Fruit fly (Drosophila melanogaster) whole organism, embryonic: Measurements from ENCODE around the gene Tctp.

ENCODE experiments used
- Atf3 ChIP-seq: fragments of 200-800 bp; sonication (Bioruptor generic); optimal IDR thresholded peaks from 3 replicates; lab custom pipeline; 2016; ENCODE audit warnings: missing biosample characterization, missing genetic modification characterization
- Awh ChIP-seq: fragments of 200-800 bp; sonication (Bioruptor generic); IDR thresholded peaks from 2 replicates; pipeline ENCODE4, ENCODE4 v1.3.6; 2022; ENCODE audit warnings: missing biosample characterization, missing genetic modification characterization
- B-H1 ChIP-seq: fragments of 200-800 bp; sonication (Bioruptor generic); IDR thresholded peaks from 3 replicates; pipeline ENCODE4 v1.3.6; 2022; ENCODE audit warnings: missing biosample characterization, missing genetic modification characterization
- CG12104 ChIP-seq: fragments of 200-800 bp; sonication (Bioruptor generic); optimal IDR thresholded peaks from 3 replicates; lab custom pipeline; 2016; ENCODE audit warnings: missing biosample characterization, missing genetic modification characterization
- CG12769 ChIP-seq: fragments of 200-800 bp; sonication (Bioruptor generic); optimal IDR thresholded peaks from 2 replicates; lab custom pipeline; 2019; ENCODE audit warnings: missing biosample characterization, mild to moderate bottlenecking, missing genetic modification characterization, moderate library complexity
- CG1603 ChIP-seq: fragments of 200-800 bp; sonication (Bioruptor generic); optimal IDR thresholded peaks from 2 replicates; lab custom pipeline; 2019; ENCODE audit warnings: missing biosample characterization, mild to moderate bottlenecking, missing genetic modification characterization, moderate library complexity
- CG1792 ChIP-seq: fragments of 200-800 bp; sonication (Bioruptor generic); optimal IDR thresholded peaks from 2 replicates; lab custom pipeline; 2016; ENCODE audit warnings: missing biosample characterization, missing genetic modification characterization
- CG2712 ChIP-seq: fragments of 200-800 bp; optimal IDR thresholded peaks from 3 replicates; lab custom pipeline; 2019; ENCODE audit warnings: missing biosample characterization, mild to moderate bottlenecking, missing genetic modification characterization, moderate library complexity
- CG30403 ChIP-seq: fragments of 200-800 bp; sonication (Bioruptor generic); optimal IDR thresholded peaks from 3 replicates; lab custom pipeline; 2016; ENCODE audit warnings: missing biosample characterization, missing genetic modification characterization
- CG3163 ChIP-seq: fragments of 200-800 bp; sonication (Bioruptor generic); optimal IDR thresholded peaks from 3 replicates; lab custom pipeline; 2016; ENCODE audit warnings: missing biosample characterization, missing genetic modification characterization
- CG34422 ChIP-seq: fragments of 200-800 bp; sonication (Bioruptor generic); IDR thresholded peaks from 3 replicates; pipeline ENCODE4 v1.3.6; 2022; ENCODE audit warnings: missing biosample characterization, missing genetic modification characterization
- CG3995 ChIP-seq: fragments of 200-800 bp; sonication (Bioruptor generic); optimal IDR thresholded peaks from 3 replicates; lab custom pipeline; 2016; ENCODE audit warnings: missing biosample characterization, missing genetic modification characterization
- CG4617 ChIP-seq: fragments of 200-800 bp; sonication (Bioruptor generic); optimal IDR thresholded peaks from 3 replicates; lab custom pipeline; 2016; ENCODE audit warnings: missing biosample characterization, missing genetic modification characterization, borderline replicate concordance
- CG5180 ChIP-seq: fragments of 200-800 bp; sonication (Bioruptor generic); optimal IDR thresholded peaks from 3 replicates; lab custom pipeline; 2017; ENCODE audit warnings: missing biosample characterization, missing genetic modification characterization, mild to moderate bottlenecking, moderate library complexity, missing genetic modification reagents
- CG7745 ChIP-seq: fragments of 200-800 bp; sonication (Bioruptor generic); optimal IDR thresholded peaks from 2 replicates; lab custom pipeline; 2018; ENCODE audit warnings: missing biosample characterization, mild to moderate bottlenecking, missing genetic modification characterization, moderate library complexity
- CG9437 ChIP-seq: fragments of 200-800 bp; sonication (Bioruptor generic); optimal IDR thresholded peaks from 2 replicates; lab custom pipeline; 2018; ENCODE audit warnings: missing biosample characterization, mild to moderate bottlenecking, missing genetic modification characterization
- CG9727 ChIP-seq: fragments of 200-800 bp; sonication (Bioruptor generic); optimal IDR thresholded peaks from 3 replicates; lab custom pipeline; 2017; ENCODE audit warnings: missing biosample characterization, mild to moderate bottlenecking, missing genetic modification characterization
- CG9876 ChIP-seq: fragments of 200-800 bp; sonication (Bioruptor generic); optimal IDR thresholded peaks from 2 replicates; lab custom pipeline; 2016; ENCODE audit warnings: missing biosample characterization, missing genetic modification characterization
- CHES-1-like ChIP-seq: fragments of 200-800 bp; sonication (Bioruptor generic); optimal IDR thresholded peaks from 2 replicates; lab custom pipeline; 2016; ENCODE audit warnings: missing biosample characterization, missing genetic modification characterization
- CTCF ChIP-seq: fragments of 200-800 bp; sonication (Bioruptor generic); optimal IDR thresholded peaks from 2 replicates; lab custom pipeline; 2017; ENCODE audit warnings: missing biosample characterization, mild to moderate bottlenecking, missing genetic modification characterization, moderate library complexity
- CoRest ChIP-seq: fragments of 200-800 bp; sonication (Bioruptor generic); optimal IDR thresholded peaks from 3 replicates; lab custom pipeline; 2018; ENCODE audit warnings: missing biosample characterization, mild to moderate bottlenecking, missing genetic modification characterization, moderate library complexity
- D ChIP-seq, 2 experiments: fragments of 200-800 bp in 1 of 2; fragments of >200 bp in 1 of 2; sonication (Bioruptor generic) in 1 of 2; optimal IDR thresholded peaks; 2 replicates in 1 of 2; 3 replicates in 1 of 2; lab custom pipeline; 2017; ENCODE audit warnings: mild to moderate bottlenecking in 1 of 2, missing biosample characterization in 1 of 2, missing genetic modification characterization in 1 of 2, missing genetic modification reagents in 1 of 2
- Dip2 ChIP-seq: fragments of 200-800 bp; sonication (Bioruptor generic); IDR thresholded peaks from 2 replicates; pipeline ENCODE4 v1.3.6; 2022; ENCODE audit warnings: missing biosample characterization, missing genetic modification characterization
- Drgx ChIP-seq: fragments of 200-800 bp; sonication (Bioruptor generic); IDR thresholded peaks from 2 replicates; pipeline ENCODE4 v1.3.6; 2022; ENCODE audit warnings: missing biosample characterization, missing genetic modification characterization
- Ets65A ChIP-seq: fragments of 200-800 bp; sonication (Bioruptor generic); peaks from one replicate; lab custom pipeline; 2016; ENCODE audit warnings: missing biosample characterization, missing genetic modification characterization
- Fer3 ChIP-seq: fragments of 200-800 bp; sonication (Bioruptor generic); optimal IDR thresholded peaks from 2 replicates; lab custom pipeline; 2018; ENCODE audit warnings: missing biosample characterization, mild to moderate bottlenecking, missing genetic modification characterization, moderate library complexity
- MESR4 ChIP-seq: fragments of 200-800 bp; sonication (Bioruptor generic); optimal IDR thresholded peaks from 2 replicates; lab custom pipeline; 2018; ENCODE audit warnings: missing biosample characterization, mild to moderate bottlenecking, missing genetic modification characterization, moderate library complexity
- Meics ChIP-seq: fragments of 200-800 bp; sonication (Bioruptor generic); optimal IDR thresholded peaks from 2 replicates; lab custom pipeline; 2017; ENCODE audit warnings: missing biosample characterization, mild to moderate bottlenecking, missing genetic modification characterization
- PHDP ChIP-seq: fragments of 200-800 bp; sonication (Bioruptor generic); optimal IDR thresholded peaks from 3 replicates; lab custom pipeline; 2018; ENCODE audit warnings: missing biosample characterization, mild to moderate bottlenecking, missing genetic modification characterization, moderate library complexity
- Side ChIP-seq: fragments of 200-800 bp; sonication (Bioruptor generic); optimal IDR thresholded peaks from 2 replicates; lab custom pipeline; 2016; ENCODE audit warnings: missing biosample characterization, missing genetic modification characterization
- Sin3A ChIP-seq: fragments of >200 bp; optimal IDR thresholded peaks from 2 replicates; lab custom pipeline; 2018
- Six4 ChIP-seq: fragments of 200-800 bp; sonication (Bioruptor generic); optimal IDR thresholded peaks from 2 replicates; lab custom pipeline; 2016; ENCODE audit warnings: missing biosample characterization, missing genetic modification characterization
- YL-1 ChIP-seq: fragments of 200-800 bp; sonication (Bioruptor generic); optimal IDR thresholded peaks from 3 replicates; lab custom pipeline; 2017; ENCODE audit warnings: missing biosample characterization, mild to moderate bottlenecking, missing genetic modification characterization
- aop ChIP-seq: fragments of 200-800 bp; sonication (Bioruptor generic); IDR thresholded peaks from 2 replicates; pipeline ENCODE4 v1.3.6; 2022; ENCODE audit warnings: missing biosample characterization, missing genetic modification characterization
- bab2 ChIP-seq: fragments of 200-800 bp; sonication (Bioruptor generic); optimal IDR thresholded peaks from 2 replicates; lab custom pipeline; 2016; ENCODE audit warnings: missing biosample characterization, missing genetic modification characterization
- bbx ChIP-seq: fragments of 200-800 bp; sonication (Bioruptor generic); IDR thresholded peaks from 2 replicates; pipeline ENCODE4 v1.3.6; 2022; ENCODE audit warnings: missing biosample characterization, missing genetic modification characterization; ENCODE audit not compliant: partially characterized antibody
- btn ChIP-seq: fragments of 200-800 bp; sonication (Bioruptor generic); optimal IDR thresholded peaks from 2 replicates; lab custom pipeline; 2016; ENCODE audit warnings: missing biosample characterization, missing genetic modification characterization
- dati ChIP-seq: fragments of 200-800 bp; sonication (Bioruptor generic); IDR thresholded peaks from 2 replicates; pipeline ENCODE4 v1.3.6; 2022; ENCODE audit warnings: missing biosample characterization, missing genetic modification characterization
- dpn ChIP-seq, 2 experiments: fragments of 200-800 bp; sonication (Bioruptor generic); optimal IDR thresholded peaks; 3 replicates each; lab custom pipeline; 2016; ENCODE audit warnings: missing biosample characterization in 2 of 2, missing genetic modification characterization in 2 of 2
- gcm ChIP-seq: fragments of 200-800 bp; sonication (Bioruptor generic); optimal IDR thresholded peaks from 2 replicates; lab custom pipeline; 2019; ENCODE audit warnings: missing biosample characterization, mild to moderate bottlenecking, missing genetic modification characterization, moderate library complexity
- hkb ChIP-seq, 2 experiments: fragments of 200-800 bp in 1 of 2; fragments of >200 bp in 1 of 2; sonication (Bioruptor generic) in 1 of 2; IDR thresholded peaks in 1 of 2; optimal IDR thresholded peaks in 1 of 2; 2 replicates each; pipeline versions ENCODE4 v1.3.6 to Lab custom; 2017 to 2022; ENCODE audit warnings: missing biosample characterization in 1 of 2, missing genetic modification characterization in 1 of 2
- lilli ChIP-seq: fragments of 200-800 bp; sonication (Bioruptor generic); optimal IDR thresholded peaks from 3 replicates; lab custom pipeline; 2016; ENCODE audit warnings: missing biosample characterization, missing genetic modification characterization
- pan ChIP-seq, 4 experiments: fragments of >200 bp in 3 of 4; fragments of 200-800 bp in 1 of 4; sonication (Bioruptor generic) in 1 of 4; optimal IDR thresholded peaks in 3 of 4; IDR thresholded peaks in 1 of 4; 2 replicates each; pipeline versions ENCODE4 v1.3.6 to Lab custom; 2017 to 2022; ENCODE audit warnings: missing biosample characterization in 2 of 4, missing genetic modification characterization in 2 of 4, mixed read lengths in 1 of 4
- rib ChIP-seq: fragments of 200-800 bp; sonication (Bioruptor generic); IDR thresholded peaks from 2 replicates; pipeline ENCODE4 v1.3.6; 2022; ENCODE audit warnings: missing biosample characterization, missing genetic modification characterization
- sens ChIP-seq: fragments of 200-800 bp; sonication (Bioruptor generic); peaks from one replicate; lab custom pipeline; 2016; ENCODE audit warnings: missing biosample characterization, missing genetic modification characterization
- sim ChIP-seq: fragments of 200-800 bp; sonication (Bioruptor generic); IDR thresholded peaks from 2 replicates; pipeline ENCODE4 v1.3.6; 2022; ENCODE audit warnings: missing biosample characterization, missing genetic modification characterization
- slou ChIP-seq: fragments of 200-800 bp; sonication (Bioruptor generic); optimal IDR thresholded peaks from 3 replicates; lab custom pipeline; 2016; ENCODE audit warnings: missing biosample characterization, missing genetic modification characterization
- sna ChIP-seq: fragments of 200-800 bp; sonication (Bioruptor generic); IDR thresholded peaks from 2 replicates; pipeline ENCODE4 v1.3.6; 2022; ENCODE audit warnings: missing biosample characterization, missing genetic modification characterization; ENCODE audit not compliant: partially characterized antibody
- tup ChIP-seq: fragments of 200-800 bp; sonication (Bioruptor generic); optimal IDR thresholded peaks from 2 replicates; lab custom pipeline; 2016; ENCODE audit warnings: missing biosample characterization, mild to moderate bottlenecking, missing genetic modification characterization, moderate library complexity

Tctp gene

DNA sequence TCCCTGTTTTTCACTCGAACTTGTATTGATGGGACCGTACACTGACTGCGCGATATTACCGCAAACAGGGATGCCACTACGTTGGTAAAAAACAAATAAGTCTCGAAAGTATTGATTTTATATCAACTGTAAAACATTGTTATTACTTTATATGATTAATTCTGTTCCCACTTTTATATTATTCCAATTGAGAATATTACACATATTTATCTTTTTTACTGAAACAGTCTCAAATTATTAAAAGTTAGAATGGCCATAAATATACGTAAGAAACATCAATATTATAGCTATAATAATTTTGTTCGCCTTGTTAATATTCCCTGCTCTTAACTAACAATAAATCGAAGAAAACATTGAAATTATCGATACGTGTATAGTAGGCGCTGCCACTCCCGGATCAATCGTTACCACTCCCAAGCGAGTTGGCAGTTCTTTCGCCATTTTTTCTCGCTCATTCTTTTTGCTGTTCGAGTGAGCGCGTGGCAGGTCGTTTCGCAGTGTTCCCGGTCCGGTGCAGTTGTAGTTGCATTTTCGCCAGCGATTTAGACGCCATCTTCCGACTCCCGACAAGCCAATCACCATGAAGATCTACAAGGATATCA is at the start of gene Tctp, which contains the start of gene SdhC (continued):
- TF ChIP-seq dpn (GFP tag; optimal IDR thresholded peaks at IDR 0.05; lab: Kevin White, UChicago) (peak; percentile 32 to 36), aop (GFP tag; lab: Robert Waterston, UW) (no peak), tup (GFP tag; lab: Kevin White, UChicago) (no peak), sna (0 out of 2 replicates have a peak, but pooled peaks have one; percentile 4), slou (GFP tag; lab: Kevin White, UChicago) (peak; percentile 3), B-H1 (GFP tag; lab: Robert Waterston, UW) (no peak), CG4617 (GFP tag; lab: Kevin White, UChicago) (peak; percentile 38), Ets65A (GFP tag; lab: Kevin White, UChicago) (peak; percentile 88), CG3995 (GFP tag; lab: Kevin White, UChicago) (peak; percentile 45), CG1603 (tag; lab: Kevin White, UChicago) (peak; percentile 36), CG3163 (GFP tag; lab: Kevin White, UChicago) (no peak), lilli (peak; percentile 44), Meics (GFP tag; lab: Kevin White, UChicago) (peak; percentile 62), Six4 (GFP tag; lab: Kevin White, UChicago) (peak; percentile 38), CG9437 (peak; percentile 36), Dip2 (no peak), hkb (optimal IDR thresholded peaks at IDR 0.05; lab: Kevin White, UChicago) (peak; percentile 44), hkb (GFP tag; IDR thresholded peaks at IDR 0.05; lab: Robert Waterston, UW) (0 out of 2 replicates have a peak, but pooled peaks have one; percentile 7), dati (GFP tag; lab: Robert Waterston, UW) (no peak), btn (GFP tag; lab: Kevin White, UChicago) (no peak), CG1792 (no peak), CG9876 (GFP tag; lab: Kevin White, UChicago) (no peak), PHDP (tag; lab: Kevin White, UChicago) (peak; percentile 4), pan (optimal IDR thresholded peaks at IDR 0.05; lab: Kevin White, UChicago) (no peak), pan (GFP tag; optimal IDR thresholded peaks at IDR 0.05 in 1 of 2, IDR thresholded peaks at IDR 0.05 in 1 of 2) (peak in 1 of 2 experiments; percentile 29), Side (GFP tag; lab: Kevin White, UChicago) (no peak), CoRest (tag; lab: Kevin White, UChicago) (peak; percentile 64), CG2712 (tag; lab: Kevin White, UChicago) (peak; percentile 62), D (optimal IDR thresholded peaks at IDR 0.05; lab: Kevin White, UChicago) (no peak), D (GFP tag; optimal IDR thresholded peaks at IDR 0.05; lab: Kevin White, UChicago) (no peak), CG30403 (GFP tag; lab: Kevin White, UChicago) (peak; percentile 76), bbx (GFP tag; lab: Robert Waterston, UW) (peak; percentile 56), rib (GFP tag; lab: Robert Waterston, UW) (peak; percentile 74; the same call in 1 of the 2 replicates), CG5180 (peak; percentile 2), sim (GFP tag; lab: Robert Waterston, UW) (no peak), bab2 (GFP tag; lab: Kevin White, UChicago) (peak; percentile 18), YL-1 (GFP tag; lab: Kevin White, UChicago) (peak; percentile 90), CG12769 (tag; lab: Kevin White, UChicago) (peak; percentile 66), Awh (0 out of 2 replicates have a peak, but pooled peaks have one; percentile 26), Fer3 (tag; lab: Kevin White, UChicago) (peak; percentile 40), CG9727 (GFP tag; lab: Kevin White, UChicago) (peak; percentile 62), Sin3A (lab: Kevin White, UChicago) (peak; percentile 74), MESR4 (GFP tag; lab: Kevin White, UChicago) (peak; percentile 94), CHES-1-like (GFP tag; lab: Kevin White, UChicago) (peak; percentile 10), gcm (GFP tag; lab: Kevin White, UChicago) (peak; percentile 18), CG34422 (GFP tag; lab: Robert Waterston, UW) (peak; percentile 30; the same call in 1 of the 3 replicates), CG12104 (GFP tag; lab: Kevin White, UChicago) (peak; percentile 40), Atf3 (GFP tag; lab: Kevin White, UChicago) (no peak), sens (GFP tag; lab: Kevin White, UChicago) (peak; percentile 90), CTCF (no peak), CG7745 (tag; lab: Kevin White, UChicago) (no peak), Drgx (GFP tag; lab: Robert Waterston, UW) (0 out of 2 replicates have a peak, but pooled peaks have one; percentile 7)
